Fruit fly (Drosophila melanogaster) whole organism, embryonic: ENCODE results near the gene fend.

Experiments
- ATbp ChIP-seq: fragments of 200-800 bp; sonication (Bioruptor generic); optimal IDR thresholded peaks from 2 replicates; lab custom pipeline; 2017; ENCODE audit warnings: missing biosample characterization, mild to moderate bottlenecking, missing genetic modification characterization, missing genetic modification reagents
- Abd-B ChIP-seq: fragments of 200-800 bp; sonication (Bioruptor generic); optimal IDR thresholded peaks from 2 replicates; lab custom pipeline; 2018; ENCODE audit warnings: missing biosample characterization, mild to moderate bottlenecking, missing genetic modification characterization, moderate library complexity
- Awh ChIP-seq: fragments of 200-800 bp; sonication (Bioruptor generic); IDR thresholded peaks from 2 replicates; pipeline ENCODE4, ENCODE4 v1.3.6; 2022; ENCODE audit warnings: missing biosample characterization, missing genetic modification characterization
- B-H2 ChIP-seq: fragments of 200-800 bp; sonication (Bioruptor generic); optimal IDR thresholded peaks from 2 replicates; lab custom pipeline; 2018; ENCODE audit warnings: missing biosample characterization, mild to moderate bottlenecking, missing genetic modification characterization
- CG10462 ChIP-seq: fragments of 200-800 bp; sonication (Bioruptor generic); optimal IDR thresholded peaks from 2 replicates; lab custom pipeline; 2016; ENCODE audit warnings: missing biosample characterization, missing genetic modification characterization
- CG12391 ChIP-seq: fragments of 200-800 bp; sonication (Bioruptor generic); optimal IDR thresholded peaks from 3 replicates; lab custom pipeline; 2018; ENCODE audit warnings: missing biosample characterization, mild to moderate bottlenecking, missing genetic modification characterization, moderate library complexity
- CG13123 ChIP-seq: fragments of 200-800 bp; sonication (Bioruptor generic); optimal IDR thresholded peaks from 2 replicates; lab custom pipeline; 2016; ENCODE audit warnings: missing biosample characterization, missing genetic modification characterization
- CG13287 ChIP-seq: fragments of 200-800 bp; sonication (Bioruptor generic); IDR thresholded peaks from 2 replicates; pipeline ENCODE4 v1.3.6; 2022; ENCODE audit warnings: missing biosample characterization, missing genetic modification characterization; ENCODE audit not compliant: partially characterized antibody
- CG13775 ChIP-seq: fragments of 200-800 bp; sonication (Bioruptor generic); optimal IDR thresholded peaks from 3 replicates; lab custom pipeline; 2017; ENCODE audit warnings: missing biosample characterization, mild to moderate bottlenecking, missing genetic modification characterization
- CG14710 ChIP-seq: fragments of 200-800 bp; sonication (Bioruptor generic); optimal IDR thresholded peaks from 3 replicates; lab custom pipeline; 2019; ENCODE audit warnings: missing biosample characterization, mild to moderate bottlenecking, missing genetic modification characterization, moderate library complexity
- CG15479 ChIP-seq: fragments of 200-800 bp; sonication (Bioruptor generic); optimal IDR thresholded peaks from 3 replicates; lab custom pipeline; 2019; ENCODE audit warnings: missing biosample characterization, mild to moderate bottlenecking, missing genetic modification characterization, moderate library complexity
- CG16779 ChIP-seq: fragments of 200-800 bp; sonication (Bioruptor generic); IDR thresholded peaks from 2 replicates; pipeline ENCODE4 v1.3.6; 2022; ENCODE audit warnings: missing biosample characterization, missing genetic modification characterization
- CG17359 ChIP-seq: fragments of 200-800 bp; sonication (Bioruptor generic); optimal IDR thresholded peaks from 3 replicates; lab custom pipeline; 2018; ENCODE audit warnings: missing biosample characterization, mild to moderate bottlenecking, missing genetic modification characterization, moderate library complexity
- CG31388 ChIP-seq: fragments of 200-800 bp; sonication (Bioruptor generic); optimal IDR thresholded peaks from 2 replicates; lab custom pipeline; 2016; ENCODE audit warnings: missing biosample characterization, missing genetic modification characterization
- CG3995 ChIP-seq: fragments of 200-800 bp; sonication (Bioruptor generic); optimal IDR thresholded peaks from 3 replicates; lab custom pipeline; 2016; ENCODE audit warnings: missing biosample characterization, missing genetic modification characterization
- CG43689 ChIP-seq: fragments of 200-800 bp; sonication (Bioruptor generic); IDR thresholded peaks from 2 replicates; pipeline ENCODE4 v1.3.6; 2022; ENCODE audit warnings: missing biosample characterization, missing genetic modification characterization
- CG4404 ChIP-seq: fragments of 200-800 bp; sonication (Bioruptor generic); IDR thresholded peaks from 2 replicates; pipeline ENCODE4 v1.3.6; 2022; ENCODE audit warnings: missing biosample characterization, missing genetic modification characterization
- CG6683 ChIP-seq: fragments of 200-800 bp; sonication (Bioruptor generic); optimal IDR thresholded peaks from 2 replicates; lab custom pipeline; 2017; ENCODE audit warnings: missing biosample characterization, mild to moderate bottlenecking, missing genetic modification characterization, missing genetic modification reagents
- CG7839 ChIP-seq: fragments of 200-800 bp; sonication (Bioruptor generic); optimal IDR thresholded peaks from 3 replicates; lab custom pipeline; 2018; ENCODE audit warnings: missing biosample characterization, mild to moderate bottlenecking, missing genetic modification characterization, moderate library complexity
- CG8281 ChIP-seq: fragments of 200-800 bp; sonication (Bioruptor generic); optimal IDR thresholded peaks from 2 replicates; lab custom pipeline; 2018; ENCODE audit warnings: missing biosample characterization, mild to moderate bottlenecking, missing genetic modification characterization, moderate library complexity
- CG9797 ChIP-seq: fragments of 200-800 bp; sonication (Bioruptor generic); optimal IDR thresholded peaks from 3 replicates; lab custom pipeline; 2018; ENCODE audit warnings: missing biosample characterization, mild to moderate bottlenecking, missing genetic modification characterization
- Dll ChIP-seq: fragments of 200-800 bp; sonication (Bioruptor generic); IDR thresholded peaks from 4 replicates; pipeline ENCODE4 v1.3.6; 2022; ENCODE audit warnings: missing biosample characterization, missing genetic modification characterization; ENCODE audit not compliant: partially characterized antibody
- Eip74EF ChIP-seq, 2 experiments: fragments of 200-800 bp in 1 of 2; fragments of >200 bp in 1 of 2; sonication (Bioruptor generic) in 1 of 2; optimal IDR thresholded peaks; 2 replicates each; lab custom pipeline; 2017 to 2019; ENCODE audit warnings: missing biosample characterization in 2 of 2, missing genetic modification characterization in 2 of 2, mild to moderate bottlenecking in 1 of 2, moderate library complexity in 1 of 2
- Ets65A ChIP-seq: fragments of 200-800 bp; sonication (Bioruptor generic); peaks from one replicate; lab custom pipeline; 2016; ENCODE audit warnings: missing biosample characterization, missing genetic modification characterization
- Fer1 ChIP-seq: fragments of 200-800 bp; sonication (Bioruptor generic); optimal IDR thresholded peaks from 2 replicates; lab custom pipeline; 2017; ENCODE audit warnings: missing biosample characterization, mild to moderate bottlenecking, missing genetic modification characterization
- Gsc ChIP-seq: fragments of 200-800 bp; sonication (Bioruptor generic); IDR thresholded peaks from 2 replicates; pipeline ENCODE4 v1.3.6; 2022; ENCODE audit warnings: missing biosample characterization, missing genetic modification characterization
- Hmx ChIP-seq: fragments of 200-800 bp; sonication (Bioruptor generic); optimal IDR thresholded peaks from 2 replicates; lab custom pipeline; 2016; ENCODE audit warnings: missing biosample characterization, missing genetic modification characterization
- Lpt ChIP-seq: fragments of >200 bp; optimal IDR thresholded peaks from 2 replicates; lab custom pipeline; 2018; ENCODE audit warnings: missing biosample characterization, missing genetic modification characterization
- Max ChIP-seq: fragments of 200-800 bp; sonication (Bioruptor generic); optimal IDR thresholded peaks from 2 replicates; lab custom pipeline; 2016; ENCODE audit warnings: missing biosample characterization, mild to moderate bottlenecking, missing genetic modification characterization
- Meics ChIP-seq: fragments of 200-800 bp; sonication (Bioruptor generic); optimal IDR thresholded peaks from 2 replicates; lab custom pipeline; 2017; ENCODE audit warnings: missing biosample characterization, mild to moderate bottlenecking, missing genetic modification characterization
- NC2α ChIP-seq: fragments of 200-800 bp; sonication (Bioruptor generic); optimal IDR thresholded peaks from 2 replicates; lab custom pipeline; 2016; ENCODE audit warnings: missing biosample characterization, missing genetic modification characterization
- Trl ChIP-seq, 3 experiments: fragments of >200 bp in 2 of 3; fragments of 200-800 bp in 1 of 3; sonication (Bioruptor generic) in 1 of 3; optimal IDR thresholded peaks; 2 replicates in 1 of 3; 3 replicates in 2 of 3; lab custom pipeline; 2016 to 2017; ENCODE audit warnings: missing biosample characterization in 1 of 3, missing genetic modification characterization in 1 of 3
- ara ChIP-seq: fragments of 200-800 bp; sonication (Bioruptor generic); IDR thresholded peaks from 2 replicates; pipeline ENCODE4 v1.3.6; 2022; ENCODE audit warnings: missing biosample characterization, missing genetic modification characterization
- btn ChIP-seq: fragments of 200-800 bp; sonication (Bioruptor generic); optimal IDR thresholded peaks from 2 replicates; lab custom pipeline; 2016; ENCODE audit warnings: missing biosample characterization, missing genetic modification characterization
- dati ChIP-seq: fragments of 200-800 bp; sonication (Bioruptor generic); IDR thresholded peaks from 2 replicates; pipeline ENCODE4 v1.3.6; 2022; ENCODE audit warnings: missing biosample characterization, missing genetic modification characterization
- exex ChIP-seq: fragments of 200-800 bp; sonication (Bioruptor generic); optimal IDR thresholded peaks from 4 replicates; lab custom pipeline; 2018; ENCODE audit warnings: missing biosample characterization, mild to moderate bottlenecking, missing genetic modification characterization, moderate library complexity
- gcm ChIP-seq: fragments of 200-800 bp; sonication (Bioruptor generic); optimal IDR thresholded peaks from 2 replicates; lab custom pipeline; 2019; ENCODE audit warnings: missing biosample characterization, mild to moderate bottlenecking, missing genetic modification characterization, moderate library complexity
- gsb-n ChIP-seq: fragments of 200-800 bp; sonication (Bioruptor generic); optimal IDR thresholded peaks from 3 replicates; lab custom pipeline; 2018; ENCODE audit warnings: missing biosample characterization, mild to moderate bottlenecking, missing genetic modification characterization
- knrl ChIP-seq: fragments of 200-800 bp; sonication (Bioruptor generic); IDR thresholded peaks from 3 replicates; pipeline ENCODE4 v1.3.6; 2022; ENCODE audit warnings: missing biosample characterization, missing genetic modification characterization; ENCODE audit not compliant: partially characterized antibody
- lov ChIP-seq, 2 experiments: fragments of 200-800 bp in 1 of 2; fragments of >200 bp in 1 of 2; sonication (Bioruptor generic) in 1 of 2; IDR thresholded peaks in 1 of 2; optimal IDR thresholded peaks in 1 of 2; 2 replicates in 1 of 2; 3 replicates in 1 of 2; pipeline versions ENCODE4 v1.3.6 to Lab custom; 2017 to 2022; ENCODE audit warnings: missing biosample characterization in 1 of 2, missing genetic modification characterization in 1 of 2
- mam ChIP-seq: fragments of 200-800 bp; sonication (Bioruptor generic); optimal IDR thresholded peaks from 3 replicates; lab custom pipeline; 2016; ENCODE audit warnings: missing biosample characterization, missing genetic modification characterization
- pros ChIP-seq: fragments of 200-800 bp; sonication (Bioruptor generic); optimal IDR thresholded peaks from 3 replicates; lab custom pipeline; 2019; ENCODE audit warnings: missing biosample characterization, mild to moderate bottlenecking, missing genetic modification characterization, moderate library complexity
- row ChIP-seq: fragments of 200-800 bp; sonication (Bioruptor generic); IDR thresholded peaks from 3 replicates; pipeline ENCODE4 v1.3.6; 2022; ENCODE audit warnings: missing biosample characterization, missing genetic modification characterization
- sc ChIP-seq, 3 experiments: fragments of >200 bp in 2 of 3; fragments of 200-800 bp in 1 of 3; sonication (Bioruptor generic) in 1 of 3; optimal IDR thresholded peaks; 2 replicates in 2 of 3; 3 replicates in 1 of 3; lab custom pipeline; 2017; ENCODE audit warnings: mild to moderate bottlenecking in 1 of 3, missing biosample characterization in 1 of 3, missing genetic modification characterization in 1 of 3, missing genetic modification reagents in 1 of 3
- sens ChIP-seq: fragments of 200-800 bp; sonication (Bioruptor generic); peaks from one replicate; lab custom pipeline; 2016; ENCODE audit warnings: missing biosample characterization, missing genetic modification characterization
- so ChIP-seq: fragments of 200-800 bp; sonication (Bioruptor generic); IDR thresholded peaks from 3 replicates; pipeline ENCODE4 v1.3.6; 2022; ENCODE audit warnings: missing biosample characterization, missing genetic modification characterization
- sqz ChIP-seq: fragments of 200-800 bp; sonication (Bioruptor generic); optimal IDR thresholded peaks from 3 replicates; lab custom pipeline; 2018; ENCODE audit warnings: missing biosample characterization, mild to moderate bottlenecking, missing genetic modification characterization

fend gene

dm6 chrX:9120828-9121754 lies 13.8 kb downstream of the fend start (continued):
- TF ChIP-seq sc (optimal IDR thresholded peaks at IDR 0.05; lab: Kevin White, UChicago): no peak
- no peak for TF ChIP-seq sc (GFP tag; optimal IDR thresholded peaks at IDR 0.05; lab: Kevin White, UChicago)
- peak in 1 of 2 experiments; percentile 22 for TF ChIP-seq Eip74EF (GFP tag; optimal IDR thresholded peaks at IDR 0.05; lab: Kevin White, UChicago)
- TF ChIP-seq ATbp (GFP tag; lab: Kevin White, UChicago): peak; percentile 27
- TF ChIP-seq gcm (GFP tag; lab: Kevin White, UChicago): peak; percentile 7
- TF ChIP-seq Max (GFP tag; lab: Kevin White, UChicago): no peak
- no peak for TF ChIP-seq gsb-n (tag; lab: Kevin White, UChicago)
- TF ChIP-seq Abd-B (GFP tag; lab: Kevin White, UChicago): no peak
- peak; percentile 60 for TF ChIP-seq Meics (GFP tag; lab: Kevin White, UChicago)
- no peak for TF ChIP-seq CG4404 (GFP tag; lab: Robert Waterston, UW)
- TF ChIP-seq CG15479: no peak
- no peak for TF ChIP-seq ara
- TF ChIP-seq CG13287 (GFP tag; lab: Robert Waterston, UW): no peak
- TF ChIP-seq exex: no peak
- peak; percentile 31 for TF ChIP-seq CG8281
- TF ChIP-seq NC2α (GFP tag; lab: Kevin White, UChicago): no peak
- no peak for TF ChIP-seq B-H2
- peak; percentile 66 for TF ChIP-seq CG17359
- no peak for TF ChIP-seq dati (GFP tag; lab: Robert Waterston, UW)
- TF ChIP-seq knrl (GFP tag; lab: Robert Waterston, UW): no peak
- no peak for TF ChIP-seq lov (optimal IDR thresholded peaks at IDR 0.05; lab: Kevin White, UChicago)
- no peak for TF ChIP-seq lov (GFP tag; IDR thresholded peaks at IDR 0.05; lab: Robert Waterston, UW)
- peak; percentile 57 for TF ChIP-seq row
- TF ChIP-seq CG13775 (GFP tag; lab: Kevin White, UChicago): peak; percentile 12
- no peak for TF ChIP-seq btn (GFP tag; lab: Kevin White, UChicago)
- no peak for TF ChIP-seq Hmx (GFP tag; lab: Kevin White, UChicago)
- TF ChIP-seq CG9797 (GFP tag; lab: Kevin White, UChicago): no peak
- TF ChIP-seq sens (GFP tag; lab: Kevin White, UChicago): peak; percentile 89
- TF ChIP-seq CG3995 (GFP tag; lab: Kevin White, UChicago): no peak
- TF ChIP-seq pros (GFP tag; lab: Kevin White, UChicago): no peak
- no peak for TF ChIP-seq so (GFP tag; lab: Robert Waterston, UW)
- no peak for TF ChIP-seq CG13123 (GFP tag; lab: Kevin White, UChicago)
- no peak for TF ChIP-seq CG10462 (GFP tag; lab: Kevin White, UChicago)
- no peak for TF ChIP-seq Lpt
- TF ChIP-seq CG12391 (tag; lab: Kevin White, UChicago): peak; percentile 45
- peak; percentile 47 for TF ChIP-seq mam (GFP tag; lab: Kevin White, UChicago)
- no peak for TF ChIP-seq CG16779 (GFP tag; lab: Robert Waterston, UW)
- TF ChIP-seq Trl (optimal IDR thresholded peaks at IDR 0.05; lab: Kevin White, UChicago): no peak
- TF ChIP-seq Trl (GFP tag; optimal IDR thresholded peaks at IDR 0.05; lab: Kevin White, UChicago): no peak
- TF ChIP-seq CG31388 (GFP tag; lab: Kevin White, UChicago): no peak
- peak; percentile 77 for TF ChIP-seq Ets65A (GFP tag; lab: Kevin White, UChicago)
- TF ChIP-seq sqz: no peak
- TF ChIP-seq Gsc (GFP tag; lab: Robert Waterston, UW): no peak
- no peak for TF ChIP-seq CG43689
- TF ChIP-seq CG14710 (tag; lab: Kevin White, UChicago): peak; percentile 41
- TF ChIP-seq Dll (GFP tag; lab: Robert Waterston, UW): no peak
- no peak for TF ChIP-seq CG6683
- peak; percentile 64 for TF ChIP-seq CG7839 (tag; lab: Kevin White, UChicago)
- TF ChIP-seq Awh (GFP tag; lab: Robert Waterston, UW): no peak
- peak; percentile 52 for TF ChIP-seq Fer1
